Worm (Caenorhabditis elegans) whole organism, L4 larva: Measurements from ENCODE around the gene C28D4.7.

Experiments used
- D1046.2 ChIP-seq: fragments of 200-800 bp; sonication (Bioruptor generic); IDR thresholded peaks from 2 replicates; pipeline ENCODE4 v1.3.6; 2022; ENCODE audit warnings: missing genetic modification characterization, missing compliant biosample characterization
- F37D6.2 ChIP-seq: sonication (generic microtip); optimal IDR thresholded peaks from 2 replicates; lab custom pipeline; 2016; ENCODE audit warnings: mild to moderate bottlenecking, missing genetic modification characterization, missing compliant biosample characterization
- Y75B8A.6 ChIP-seq: fragments of 200-800 bp; sonication (Bioruptor generic); IDR thresholded peaks from 2 replicates; pipeline ENCODE4 v1.3.6; 2022; ENCODE audit warnings: missing genetic modification reagents, missing genetic modification characterization, missing compliant biosample characterization
- aly-2 ChIP-seq: sonication (generic microtip); optimal IDR thresholded peaks from 2 replicates; lab custom pipeline; 2018; ENCODE audit warnings: missing biosample characterization, missing genetic modification characterization
- ceh-20 ChIP-seq: fragments of 200-800 bp; sonication (Bioruptor generic); IDR thresholded peaks from 2 replicates; pipeline ENCODE4 v1.3.6; 2022; ENCODE audit warnings: missing genetic modification reagents, missing genetic modification characterization, missing compliant biosample characterization
- ceh-82 ChIP-seq: sonication (generic microtip); optimal IDR thresholded peaks from 2 replicates; lab custom pipeline; 2017; ENCODE audit warnings: missing biosample characterization, missing genetic modification characterization
- duxl-1 ChIP-seq: sonication (generic microtip); optimal IDR thresholded peaks from 2 replicates; lab custom pipeline; 2016; ENCODE audit warnings: mild to moderate bottlenecking, missing genetic modification characterization, moderate library complexity, missing compliant biosample characterization; ENCODE audit not compliant: poor library complexity
- fkh-10 ChIP-seq: fragments of 150-350 bp; optimal IDR thresholded peaks from 2 replicates; lab custom pipeline; 2014; ENCODE audit warnings: missing biosample characterization, missing genetic modification reagents, missing genetic modification characterization
- lin-15B ChIP-seq: fragments of 150-350 bp; sonication (generic microtip); optimal IDR thresholded peaks from 3 replicates; lab custom pipeline; 2014; ENCODE audit warnings: missing biosample characterization, missing genetic modification characterization
- pha-4 ChIP-seq, 2 experiments: fragments of 150-350 bp in 1 of 2; fragments of 200-800 bp in 1 of 2; sonication (Bioruptor generic) in 1 of 2; IDR thresholded peaks in 1 of 2; optimal IDR thresholded peaks in 1 of 2; 2 replicates each; pipeline versions ENCODE4 v1.3.6 to Lab custom; 2014 to 2022; ENCODE audit warnings: missing genetic modification characterization in 2 of 2, missing genetic modification reagents in 2 of 2, missing biosample characterization in 1 of 2, missing compliant biosample characterization in 1 of 2
- snpc-4 ChIP-seq: fragments of 150-350 bp; optimal IDR thresholded peaks from 2 replicates; lab custom pipeline; 2014; ENCODE audit warnings: missing biosample characterization, missing genetic modification characterization
- ztf-11 ChIP-seq: fragments of 150-350 bp; optimal IDR thresholded peaks from 2 replicates; lab custom pipeline; 2014; ENCODE audit warnings: missing biosample characterization, missing genetic modification characterization

- no peak for TF ChIP-seq D1046.2
- no peak for TF ChIP-seq Y75B8A.6 (GFP tag; lab: Robert Waterston, UW)
- no peak for TF ChIP-seq ceh-82 (tag; lab: Kevin White, UChicago)
- no peak for TF ChIP-seq duxl-1 (tag; lab: Kevin White, UChicago)
- TF ChIP-seq ztf-11 (tag; lab: Kevin White, UChicago): no peak
- no peak for TF ChIP-seq snpc-4 (tag; lab: Kevin White, UChicago)
- TF ChIP-seq lin-15B: no peak
- no peak for TF ChIP-seq fkh-10 (GFP tag; lab: Kevin White, UChicago)
- no peak for TF ChIP-seq pha-4 (GFP tag; IDR thresholded peaks at IDR 0.05; lab: Robert Waterston, UW)
- no peak for TF ChIP-seq pha-4 (tag; optimal IDR thresholded peaks at IDR 0.05; lab: Kevin White, UChicago)
- no peak for TF ChIP-seq F37D6.2 (tag; lab: Kevin White, UChicago)
- no peak for TF ChIP-seq aly-2 (tag; lab: Kevin White, UChicago)
- TF ChIP-seq ceh-20 (GFP tag; lab: Robert Waterston, UW): no peak
Observed at ce11 chrIV:9714264-9714663, 28.7 kb downstream of the C28D4.7 start.
